Fruit fly (Drosophila melanogaster): ENCODE measurements around the gene Rac1.
A peak's percentile ranks its signal among the peaks of the same experiment; 100 is the strongest.

Gene Rac1

DNA sequence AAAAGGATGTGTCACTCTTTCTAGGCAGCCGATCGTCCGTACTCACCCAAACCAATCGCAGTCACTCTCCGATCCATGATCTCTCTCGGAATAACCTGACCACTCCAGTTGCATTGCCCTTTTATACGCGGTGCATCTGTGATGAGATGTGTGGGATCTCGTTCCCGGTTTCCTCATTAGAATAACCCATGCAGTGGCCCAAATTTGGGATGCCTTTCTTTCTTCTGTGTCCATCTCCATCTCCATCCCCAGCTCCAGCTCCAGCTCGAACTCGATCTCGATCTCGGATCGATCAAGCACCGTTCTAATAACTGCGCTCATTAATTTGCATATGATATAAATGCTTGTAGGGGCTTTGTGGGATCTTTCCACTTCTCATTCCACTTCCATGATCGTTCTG is 20.2 kb upstream of the Rac1 start, which contains the start of gene CG9184:
TSS of gene CG9184 (minus strand) at position 101 of the 400 bp plus-strand sequence.
- TF ChIP-seq dl (GFP tag; optimal IDR thresholded peaks at IDR 0.05; ENCODE audit: insufficient read depth in 1 of 2, partially characterized antibody in 2 of 2) = no peak
- TF ChIP-seq CrebA (GFP tag; optimal IDR thresholded peaks at IDR 0.05; ENCODE audit: borderline replicate concordance) = no peak
- TF ChIP-seq Hr78 (GFP tag; optimal IDR thresholded peaks at IDR 0.05) = no peak
- no peak for TF ChIP-seq psq (GFP tag; optimal IDR thresholded peaks at IDR 0.05)
- no peak for TF ChIP-seq lola (GFP tag; optimal IDR thresholded peaks at IDR 0.05)
- TF ChIP-seq CG32264 (GFP tag; optimal IDR thresholded peaks at IDR 0.05) = no peak
- TF ChIP-seq Hnf4 (GFP tag; optimal IDR thresholded peaks at IDR 0.05) = no peak
- TF ChIP-seq Vsx2 (GFP tag; optimal IDR thresholded peaks at IDR 0.05; ENCODE audit: partially characterized antibody) = no peak
- no peak for TF ChIP-seq rgr (GFP tag; optimal IDR thresholded peaks at IDR 0.05)
- TF ChIP-seq Dfd (GFP tag; optimal IDR thresholded peaks at IDR 0.05) = no peak
- no peak for TF ChIP-seq N (GFP tag; optimal IDR thresholded peaks at IDR 0.05)
- no peak for TF ChIP-seq Jra (GFP tag; optimal IDR thresholded peaks at IDR 0.05)
- no peak for TF ChIP-seq sv (GFP tag; optimal IDR thresholded peaks at IDR 0.05)
- no peak for TF ChIP-seq brk (GFP tag; optimal IDR thresholded peaks at IDR 0.05)
- no peak for TF ChIP-seq Dif (GFP tag; optimal IDR thresholded peaks at IDR 0.05; ENCODE audit: partially characterized antibody)
- no peak for TF ChIP-seq OdsH (GFP tag; optimal IDR thresholded peaks at IDR 0.05)
- no peak for TF ChIP-seq br (GFP tag; optimal IDR thresholded peaks at IDR 0.05)

DNA sequence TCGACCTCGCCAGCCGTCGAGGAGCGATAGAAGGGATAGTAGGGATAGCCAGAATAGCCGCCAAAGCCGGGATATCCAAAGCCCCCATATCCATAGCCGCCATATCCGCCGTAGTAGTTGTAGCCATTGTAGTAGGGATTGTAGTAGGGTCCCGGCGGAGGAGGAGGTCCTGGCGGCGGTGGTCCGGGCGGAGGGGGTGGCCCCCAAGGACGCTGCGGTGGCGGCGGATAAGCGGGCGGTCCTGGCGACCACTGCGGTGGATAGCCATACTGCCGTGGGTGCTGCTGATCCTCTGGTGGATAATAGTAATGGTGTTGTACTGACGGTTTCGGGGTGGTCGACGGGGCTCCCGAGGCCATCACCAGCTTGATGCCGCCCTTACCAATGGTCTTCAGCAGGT is 19.7 kb upstream of the Rac1 start:
- TF ChIP-seq GATAd (GFP tag; optimal IDR thresholded peaks at IDR 0.05) = no peak
- TF ChIP-seq sv (GFP tag; optimal IDR thresholded peaks at IDR 0.05) = no peak
- TF ChIP-seq h (GFP tag; optimal IDR thresholded peaks at IDR 0.05) = no peak
- TF ChIP-seq Dfd (GFP tag; optimal IDR thresholded peaks at IDR 0.05) = peak; percentile 99

DNA sequence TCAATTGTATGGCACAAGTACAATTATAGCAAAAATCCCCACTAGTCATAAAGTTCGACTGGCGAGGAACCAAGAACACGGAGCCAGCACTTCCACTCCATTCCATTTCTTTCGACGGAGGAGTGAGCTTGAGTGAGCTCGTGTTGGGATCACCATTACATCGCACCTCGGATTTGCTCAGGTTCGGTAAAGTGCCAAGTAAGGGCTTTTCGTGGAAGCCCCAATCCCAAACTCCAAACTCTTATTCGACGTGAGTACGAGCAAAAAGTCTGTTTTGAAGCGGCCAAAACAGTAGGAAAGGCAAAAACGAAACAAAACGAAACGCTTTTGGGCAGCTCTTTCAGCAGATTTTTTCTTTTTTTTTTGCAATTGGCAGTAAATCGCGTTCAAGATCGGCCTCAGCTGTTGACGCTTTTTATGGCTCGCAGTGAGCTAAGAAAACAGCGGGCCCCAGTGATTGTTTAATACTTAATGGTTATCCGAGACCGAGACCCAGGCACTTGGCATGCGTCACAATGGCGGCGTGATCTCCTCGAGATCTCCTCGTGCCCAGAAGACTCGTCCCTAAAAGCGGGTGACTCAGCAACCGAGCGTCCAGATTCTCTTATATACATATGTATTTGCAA is 18.6 kb upstream of the Rac1 start:
- TF ChIP-seq Hr83 (GFP tag; optimal IDR thresholded peaks at IDR 0.05; ENCODE audit: poor library complexity, severe bottlenecking) (peak; percentile 63), usp (GFP tag; optimal IDR thresholded peaks at IDR 0.05) (no peak), CG32264 (GFP tag; optimal IDR thresholded peaks at IDR 0.05) (peak; percentile 30), pan (optimal IDR thresholded peaks at IDR 0.05) (no peak), psq (GFP tag; optimal IDR thresholded peaks at IDR 0.05) (peak; percentile 53), jim (GFP tag; optimal IDR thresholded peaks at IDR 0.05) (no peak), br (GFP tag; optimal IDR thresholded peaks at IDR 0.05) (peak; percentile 62), h (GFP tag; optimal IDR thresholded peaks at IDR 0.05) (peak; percentile 71), dl (GFP tag; optimal IDR thresholded peaks at IDR 0.05; ENCODE audit: insufficient read depth in 1 of 2, partially characterized antibody in 2 of 2) (no peak), foxo (GFP tag; optimal IDR thresholded peaks at IDR 0.05) (no peak), fru (GFP tag; optimal IDR thresholded peaks at IDR 0.05) (peak; percentile 59), dsf (GFP tag; optimal IDR thresholded peaks at IDR 0.05; ENCODE audit: borderline replicate concordance) (no peak), Mio (GFP tag; optimal IDR thresholded peaks at IDR 0.05) (no peak), HLH106 (tag; optimal IDR thresholded peaks at IDR 0.05) (no peak), Vsx2 (GFP tag; optimal IDR thresholded peaks at IDR 0.05; ENCODE audit: partially characterized antibody) (no peak), OdsH (GFP tag; optimal IDR thresholded peaks at IDR 0.05) (peak; percentile 58), Hnf4 (GFP tag; optimal IDR thresholded peaks at IDR 0.05) (peak; percentile 56), Hr78 (GFP tag; optimal IDR thresholded peaks at IDR 0.05) (no peak), GATAd (GFP tag; optimal IDR thresholded peaks at IDR 0.05) (no peak), ey (GFP tag; optimal IDR thresholded peaks at IDR 0.05) (no peak), dmrt93B (GFP tag; optimal IDR thresholded peaks at IDR 0.05) (no peak), rgr (GFP tag; optimal IDR thresholded peaks at IDR 0.05) (peak; percentile 41), Dif (GFP tag; optimal IDR thresholded peaks at IDR 0.05; ENCODE audit: partially characterized antibody) (no peak), brk (GFP tag; optimal IDR thresholded peaks at IDR 0.05) (no peak), CrebA (GFP tag; optimal IDR thresholded peaks at IDR 0.05; ENCODE audit: borderline replicate concordance) (no peak), sage (GFP tag; optimal IDR thresholded peaks at IDR 0.05) (peak; percentile 75), Myc (optimal IDR thresholded peaks at IDR 0.05) (no peak), N (GFP tag; optimal IDR thresholded peaks at IDR 0.05) (no peak), Abd-B (GFP tag; optimal IDR thresholded peaks at IDR 0.05) (no peak), CG9705 (GFP tag; optimal IDR thresholded peaks at IDR 0.05) (no peak), tai (GFP tag; optimal IDR thresholded peaks at IDR 0.05) (no peak), Jra (GFP tag; optimal IDR thresholded peaks at IDR 0.05) (peak; percentile 94), woc (GFP tag; optimal IDR thresholded peaks at IDR 0.05) (no peak), Sp1 (GFP tag; optimal IDR thresholded peaks at IDR 0.05) (peak; percentile 32), lola (GFP tag; optimal IDR thresholded peaks at IDR 0.05) (no peak), sv (GFP tag; optimal IDR thresholded peaks at IDR 0.05) (no peak), Rel (GFP tag; optimal IDR thresholded peaks at IDR 0.05) (peak; percentile 44), Rel (tag; optimal IDR thresholded peaks at IDR 0.05) (peak; percentile 48), Dfd (GFP tag; optimal IDR thresholded peaks at IDR 0.05) (no peak)

Measured in whole organism, wandering third instar larva.